Worm (Caenorhabditis elegans) whole organism, L4 larva: ENCODE measurements around the gene ZC116.1.
A peak's percentile ranks its signal among the peaks of the same experiment; 100 is the strongest.

Experiments
- R02D3.7 ChIP-seq: fragments of 150-350 bp; sonication (generic microtip); optimal IDR thresholded peaks from 3 replicates; lab custom pipeline; 2014; ENCODE audit warnings: missing biosample characterization, missing genetic modification characterization
- Y75B8A.6 ChIP-seq: fragments of 200-800 bp; sonication (Bioruptor generic); IDR thresholded peaks from 2 replicates; pipeline ENCODE4 v1.3.6; 2022; ENCODE audit warnings: missing genetic modification reagents, missing genetic modification characterization, missing compliant biosample characterization
- ZK337.2 ChIP-seq: fragments of 200-800 bp; sonication (Bioruptor generic); IDR thresholded peaks from 2 replicates; pipeline ENCODE4 v1.3.6; 2022; ENCODE audit warnings: missing genetic modification reagents, missing genetic modification characterization, missing compliant biosample characterization
- ZK546.5 ChIP-seq, 2 experiments: sonication (generic microtip); optimal IDR thresholded peaks; 2 replicates each; lab custom pipeline; 2017; ENCODE audit warnings: missing biosample characterization in 2 of 2, missing genetic modification characterization in 2 of 2
- ama-1 ChIP-seq: fragments of 150-350 bp; optimal IDR thresholded peaks from 2 replicates; lab custom pipeline; 2014; ENCODE audit warnings: inconsistent platforms, mixed read lengths
- ceh-62 ChIP-seq: sonication (generic microtip); optimal IDR thresholded peaks from 2 replicates; lab custom pipeline; 2017; ENCODE audit warnings: missing biosample characterization, missing genetic modification characterization
- ces-1 ChIP-seq: fragments of 150-350 bp; sonication (generic microtip); optimal IDR thresholded peaks from 4 replicates; lab custom pipeline; 2014; ENCODE audit warnings: missing biosample characterization, missing genetic modification reagents, missing genetic modification characterization
- daf-12 ChIP-seq: fragments of 150-350 bp; optimal IDR thresholded peaks from 2 replicates; lab custom pipeline; 2014; ENCODE audit warnings: missing biosample characterization, missing genetic modification reagents, missing genetic modification characterization
- daf-16 ChIP-seq, 3 experiments: sonication (generic microtip); optimal IDR thresholded peaks; 2 replicates each; lab custom pipeline; 2016 to 2017; ENCODE audit warnings: missing genetic modification characterization in 3 of 3, missing genetic modification reagents in 3 of 3, mild to moderate bottlenecking in 2 of 3, missing compliant biosample characterization in 2 of 3, missing biosample characterization in 1 of 3, moderate library complexity in 1 of 3
- dmd-8 ChIP-seq: fragments of 200-800 bp; sonication (Bioruptor generic); IDR thresholded peaks from 2 replicates; pipeline ENCODE4 v1.3.6; 2022; ENCODE audit warnings: missing genetic modification characterization, missing compliant biosample characterization
- duxl-1 ChIP-seq: sonication (generic microtip); optimal IDR thresholded peaks from 2 replicates; lab custom pipeline; 2016; ENCODE audit warnings: mild to moderate bottlenecking, missing genetic modification characterization, moderate library complexity, missing compliant biosample characterization; ENCODE audit not compliant: poor library complexity
- dve-1 ChIP-seq: sonication (generic microtip); optimal IDR thresholded peaks from 2 replicates; lab custom pipeline; 2017; ENCODE audit warnings: antibody characterized with exemption, mild to moderate bottlenecking, missing genetic modification characterization, missing compliant biosample characterization; ENCODE audit not compliant: insufficient read depth
- egl-27 ChIP-seq: sonication (generic microtip); optimal IDR thresholded peaks from 3 replicates; lab custom pipeline; 2017; ENCODE audit warnings: missing biosample characterization, missing genetic modification reagents, missing genetic modification characterization
- jun-1 ChIP-seq: fragments of 150-350 bp; optimal IDR thresholded peaks from 2 replicates; lab custom pipeline; 2014; ENCODE audit warnings: missing biosample characterization, missing genetic modification reagents, missing genetic modification characterization
- lin-13 ChIP-seq: fragments of 150-350 bp; optimal IDR thresholded peaks from 2 replicates; lab custom pipeline; 2014; ENCODE audit warnings: missing biosample characterization, missing genetic modification reagents, missing genetic modification characterization
- mxl-3 ChIP-seq: fragments of 200-800 bp; sonication (Bioruptor generic); optimal IDR thresholded peaks from 2 replicates; lab custom pipeline; 2018; ENCODE audit warnings: mild to moderate bottlenecking, missing genetic modification characterization, missing compliant biosample characterization
- nhr-10 ChIP-seq: fragments of 150-350 bp; optimal IDR thresholded peaks from 2 replicates; lab custom pipeline; 2014; ENCODE audit warnings: missing biosample characterization, missing genetic modification characterization
- nhr-102 ChIP-seq: sonication (generic microtip); optimal IDR thresholded peaks from 2 replicates; lab custom pipeline; 2016; ENCODE audit warnings: mild to moderate bottlenecking, missing genetic modification characterization, moderate library complexity, missing compliant biosample characterization
- nhr-25 ChIP-seq: sonication (generic microtip); optimal IDR thresholded peaks from 2 replicates; lab custom pipeline; 2017; ENCODE audit warnings: missing genetic modification characterization, mild to moderate bottlenecking, missing compliant biosample characterization, antibody characterized with exemption, moderate library complexity, borderline replicate concordance; ENCODE audit not compliant: insufficient read depth
- pha-4 ChIP-seq, 2 experiments: fragments of 150-350 bp in 1 of 2; fragments of 200-800 bp in 1 of 2; sonication (Bioruptor generic) in 1 of 2; IDR thresholded peaks in 1 of 2; optimal IDR thresholded peaks in 1 of 2; 2 replicates each; pipeline versions ENCODE4 v1.3.6 to Lab custom; 2014 to 2022; ENCODE audit warnings: missing genetic modification characterization in 2 of 2, missing genetic modification reagents in 2 of 2, missing biosample characterization in 1 of 2, missing compliant biosample characterization in 1 of 2
- php-3 ChIP-seq: fragments of 200-800 bp; sonication (Bioruptor generic); IDR thresholded peaks from 2 replicates; pipeline ENCODE4 v1.3.6; 2022; ENCODE audit warnings: missing genetic modification reagents, missing genetic modification characterization, missing compliant biosample characterization
- pqm-1 ChIP-seq: sonication (generic microtip); optimal IDR thresholded peaks from 2 replicates; lab custom pipeline; 2017; ENCODE audit warnings: missing biosample characterization, missing genetic modification characterization
- rbr-2 ChIP-seq: sonication (generic microtip); optimal IDR thresholded peaks from 2 replicates; lab custom pipeline; 2016; ENCODE audit warnings: missing genotype, missing genetic modification characterization, missing compliant biosample characterization
- set-16 ChIP-seq: fragments of 200-800 bp; sonication (Bioruptor generic); IDR thresholded peaks from 2 replicates; pipeline ENCODE4 v1.3.6; 2022; ENCODE audit warnings: missing genetic modification reagents, missing genetic modification characterization, missing compliant biosample characterization
- unc-39 ChIP-seq: sonication (generic microtip); optimal IDR thresholded peaks from 2 replicates; lab custom pipeline; 2017; ENCODE audit warnings: missing biosample characterization, missing genetic modification characterization
- unc-62 ChIP-seq, 3 experiments: fragments of 150-350 bp in 1 of 3; sonication (generic microtip); optimal IDR thresholded peaks in 2 of 3; peaks in 1 of 3; 1 replicate in 1 of 3; 2 replicates in 2 of 3; lab custom pipeline; 2014 to 2017; ENCODE audit warnings: missing biosample characterization in 3 of 3, missing genetic modification characterization in 3 of 3, missing genetic modification reagents in 3 of 3, missing genotype in 1 of 3
- zfp-2 ChIP-seq: sonication (generic microtip); optimal IDR thresholded peaks from 2 replicates; lab custom pipeline; 2016; ENCODE audit warnings: mild to moderate bottlenecking, missing genetic modification characterization, missing compliant biosample characterization
- ztf-11 ChIP-seq: fragments of 150-350 bp; optimal IDR thresholded peaks from 2 replicates; lab custom pipeline; 2014; ENCODE audit warnings: missing biosample characterization, missing genetic modification characterization

Gene ZC116.1

DNA sequence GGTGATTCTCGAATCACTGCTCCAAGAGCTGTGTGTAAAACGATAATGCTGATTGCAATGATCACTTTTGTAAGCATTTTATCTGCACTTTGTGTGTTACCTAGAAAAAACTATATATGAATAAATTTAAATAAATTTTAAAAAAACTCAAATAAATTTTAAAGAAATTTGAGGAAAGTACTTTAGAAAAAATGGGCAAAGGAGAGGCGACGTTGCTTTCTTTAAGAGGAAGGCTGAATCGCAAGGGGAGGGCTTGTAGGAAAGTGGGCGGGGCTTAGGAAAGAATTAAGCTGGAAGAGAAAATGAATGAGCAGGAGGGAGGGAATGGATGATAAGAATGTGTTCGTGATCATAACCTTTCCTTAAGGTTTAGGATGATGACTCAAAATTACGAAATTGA is 41.8 kb upstream of the ZC116.1 start, which contains the start of gene E02A10.4:
E02A10.4 (minus strand) TSS at position 101 of the 400 bp plus-strand sequence.
- TF ChIP-seq ZK546.5 (tag; optimal IDR thresholded peaks at IDR 0.05; lab: Kevin White, UChicago) (no peak), dve-1 (tag; lab: Kevin White, UChicago) (no peak)

DNA sequence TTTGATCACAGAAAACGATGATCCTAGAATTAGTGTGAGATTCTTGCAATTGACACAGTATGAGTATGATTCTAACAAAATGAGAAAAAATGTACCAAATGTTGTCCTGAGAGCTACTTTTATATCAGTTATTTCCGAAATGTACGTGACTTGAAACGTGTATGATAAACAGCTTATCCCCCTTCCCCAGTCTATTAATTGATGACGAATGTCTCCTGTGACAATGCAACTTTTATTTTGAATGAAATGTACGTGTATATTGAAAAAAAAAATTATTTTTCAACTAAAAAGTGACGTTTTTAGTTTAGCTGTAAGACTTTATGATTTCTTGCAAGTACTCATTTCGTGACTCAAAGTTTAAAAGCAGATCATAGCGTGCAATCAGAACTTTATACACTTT is 39.4 kb upstream of the ZC116.1 start:
- TF ChIP-seq unc-39 (tag; lab: Kevin White, UChicago) (no peak), rbr-2 (no peak), ama-1 (no peak), ZK337.2 (GFP tag; lab: Robert Waterston, UW) (no peak), ces-1 (GFP tag; lab: Kevin White, UChicago) (no peak), set-16 (GFP tag; lab: Robert Waterston, UW) (no peak), mxl-3 (GFP tag; lab: Kevin White, UChicago) (no peak), zfp-2 (no peak), nhr-10 (tag; lab: Kevin White, UChicago) (no peak), nhr-25 (tag; lab: Kevin White, UChicago) (no peak), daf-16 (GFP tag; optimal IDR thresholded peaks at IDR 0.05; lab: Kevin White, UChicago) (no peak), daf-16 (tag; optimal IDR thresholded peaks at IDR 0.05; lab: Kevin White, UChicago) (no peak), daf-12 (tag; lab: Kevin White, UChicago) (no peak), Y75B8A.6 (no peak), pqm-1 (tag; lab: Kevin White, UChicago) (no peak)

ce11 chrV:12575846-12576245 is 33.8 kb upstream of the ZC116.1 start:
- TF ChIP-seq pha-4 (GFP tag; IDR thresholded peaks at IDR 0.05; lab: Robert Waterston, UW) (peak; percentile 58; the same call in 1 of the 2 replicates), pha-4 (tag; optimal IDR thresholded peaks at IDR 0.05; lab: Kevin White, UChicago) (no peak), lin-13 (GFP tag; lab: Kevin White, UChicago) (no peak), set-16 (GFP tag; lab: Robert Waterston, UW) (peak; percentile 97)

DNA sequence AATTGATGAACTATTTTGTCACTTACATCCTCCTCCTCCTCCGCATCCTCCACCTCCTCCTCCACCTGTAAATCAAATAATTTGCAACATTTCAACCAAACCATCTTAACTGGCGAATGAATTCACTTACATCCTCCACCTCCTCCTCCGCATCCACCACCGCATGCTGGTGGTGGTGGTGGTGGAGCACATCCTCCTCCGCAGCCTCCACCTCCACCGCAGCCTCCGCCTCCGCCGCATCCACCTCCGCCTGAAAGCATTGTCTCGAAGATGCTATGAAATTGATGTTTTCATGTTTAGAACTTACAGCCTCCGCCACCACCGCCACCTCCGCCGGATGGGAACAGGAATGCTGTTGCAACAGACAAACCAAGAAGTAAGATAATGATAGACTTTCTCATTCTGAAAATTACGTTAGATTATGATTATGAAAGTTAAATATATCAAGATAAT is 33.1 kb upstream of the ZC116.1 start, which contains the start of gene grl-23:
grl-23 (minus strand) TSS at position 403 of the 453 bp plus-strand sequence.
- TF ChIP-seq set-16 (GFP tag; lab: Robert Waterston, UW) (peak; percentile 91), R02D3.7 (no peak)

- no peak for TF ChIP-seq set-16 (GFP tag; lab: Robert Waterston, UW)
- no peak for TF ChIP-seq egl-27
Measured at ce11 chrV:12579299-12579698, 30.3 kb upstream of the ZC116.1 start, which contains the start of gene E02A10.3. E02A10.3 (plus strand) TSS chrV:12579599.

ce11 chrV:12583421-12583820 is 26.2 kb upstream of the ZC116.1 start:
- TF ChIP-seq ceh-62 (tag; lab: Kevin White, UChicago) = no peak
- no peak for TF ChIP-seq nhr-102
- no peak for TF ChIP-seq ZK546.5 (tag; optimal IDR thresholded peaks at IDR 0.05; lab: Kevin White, UChicago)
- peak in 1 of 2 experiments; percentile 76 for TF ChIP-seq unc-62 (GFP tag; optimal IDR thresholded peaks at IDR 0.05 in 1 of 2; lab: Kevin White, UChicago)
- no peak for TF ChIP-seq unc-62 (tag; optimal IDR thresholded peaks at IDR 0.05; lab: Kevin White, UChicago)

- TF ChIP-seq ztf-11 = no peak
- TF ChIP-seq duxl-1 (tag; lab: Kevin White, UChicago) = no peak
- peak in 1 of 2 experiments; percentile 94 for TF ChIP-seq unc-62 (GFP tag; optimal IDR thresholded peaks at IDR 0.05 in 1 of 2; lab: Kevin White, UChicago)
- no peak for TF ChIP-seq unc-62 (tag; optimal IDR thresholded peaks at IDR 0.05; lab: Kevin White, UChicago)
- TF ChIP-seq php-3 = no peak
- TF ChIP-seq jun-1 (tag; lab: Kevin White, UChicago) = no peak
- no peak for TF ChIP-seq dmd-8 (GFP tag; lab: Robert Waterston, UW)
- TF ChIP-seq Y75B8A.6 = no peak
- no peak for TF ChIP-seq zfp-2
Measured at ce11 chrV:12584771-12585170, 24.9 kb upstream of the ZC116.1 start.
